Worm (Caenorhabditis elegans) whole organism, L4/young adult: Measurements from ENCODE around the gene cept-1.

Experiments used
- W03F9.2 ChIP-seq: fragments of 150-350 bp; optimal IDR thresholded peaks from 2 replicates; lab custom pipeline; 2014; ENCODE audit warnings: missing biosample characterization, missing genetic modification characterization
- dao-5 ChIP-seq: sonication (generic microtip); optimal IDR thresholded peaks from 2 replicates; lab custom pipeline; 2016; ENCODE audit warnings: missing genotype, missing genetic modification characterization, moderate library complexity, missing compliant biosample characterization
- him-1 ChIP-seq: sonication (generic microtip); optimal IDR thresholded peaks from 2 replicates; lab custom pipeline; 2016; ENCODE audit warnings: missing genotype, missing genetic modification reagents, missing genetic modification characterization, missing compliant biosample characterization

Gene cept-1

DNA sequence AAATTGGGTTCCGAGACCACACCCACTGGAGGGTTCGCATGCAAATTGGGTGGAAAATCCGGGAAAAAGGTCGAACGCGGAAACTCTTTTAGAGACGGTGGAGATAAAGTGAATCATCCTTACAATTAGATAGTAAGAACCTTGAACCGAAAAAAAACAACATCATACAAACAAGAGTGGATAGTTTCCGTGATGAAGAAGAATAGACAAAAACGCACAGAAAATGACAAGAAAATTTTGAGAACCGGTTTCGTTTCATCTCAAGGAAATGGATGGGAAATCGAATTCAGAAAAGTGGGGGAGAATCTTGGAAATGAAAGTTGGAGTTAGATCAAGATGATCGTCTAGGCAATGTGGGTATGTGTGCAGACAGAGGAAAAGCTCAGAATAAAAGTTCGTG is 53.5 kb downstream of the cept-1 start:
- TF ChIP-seq W03F9.2 (tag; lab: Kevin White, UChicago): no peak
- no peak for TF ChIP-seq him-1 (tag; lab: Kevin White, UChicago)
- TF ChIP-seq dao-5 (tag; lab: Kevin White, UChicago): no peak
